Worm (Caenorhabditis elegans) whole organism, L2 larva: ENCODE results near the gene F56D5.2.

Experiments
- C34F6.9 ChIP-seq: fragments of 150-350 bp; optimal IDR thresholded peaks from 2 replicates; lab custom pipeline; 2014; ENCODE audit warnings: missing biosample characterization, missing genetic modification characterization
- F13H6.1 ChIP-seq: sonication (generic microtip); optimal IDR thresholded peaks from 2 replicates; lab custom pipeline; 2016; ENCODE audit warnings: missing genetic modification characterization, missing compliant biosample characterization
- R02D3.7 ChIP-seq: fragments of 150-350 bp; optimal IDR thresholded peaks from 2 replicates; lab custom pipeline; 2014; ENCODE audit warnings: missing biosample characterization, missing genetic modification characterization
- Y55F3AM.14 ChIP-seq: fragments of 200-800 bp; sonication (Bioruptor generic); optimal IDR thresholded peaks from 2 replicates; lab custom pipeline; 2018; ENCODE audit warnings: mild to moderate bottlenecking, missing genetic modification characterization, missing compliant biosample characterization
- ZK546.5 ChIP-seq: sonication (generic microtip); optimal IDR thresholded peaks from 2 replicates; lab custom pipeline; 2017; ENCODE audit warnings: missing biosample characterization, missing genetic modification characterization
- alr-1 ChIP-seq: fragments of 150-350 bp; optimal IDR thresholded peaks from 2 replicates; lab custom pipeline; 2014; ENCODE audit warnings: missing biosample characterization, missing genetic modification characterization
- aly-2 ChIP-seq: fragments of 150-350 bp; optimal IDR thresholded peaks from 2 replicates; lab custom pipeline; 2014; ENCODE audit warnings: missing biosample characterization, missing genetic modification characterization
- ama-1 ChIP-seq: fragments of 150-350 bp; optimal IDR thresholded peaks from 2 replicates; lab custom pipeline; 2018; ENCODE audit warnings: inconsistent platforms
- blmp-1 ChIP-seq: sonication (generic microtip); optimal IDR thresholded peaks from 2 replicates; lab custom pipeline; 2017; ENCODE audit warnings: missing genetic modification characterization, mild to moderate bottlenecking, missing compliant biosample characterization, antibody characterized with exemption, moderate library complexity; ENCODE audit not compliant: insufficient read depth
- ceh-16 ChIP-seq: fragments of 150-350 bp; optimal IDR thresholded peaks from 2 replicates; lab custom pipeline; 2014; ENCODE audit warnings: missing biosample characterization, missing genetic modification characterization
- ceh-82 ChIP-seq: fragments of 150-350 bp; optimal IDR thresholded peaks from 2 replicates; lab custom pipeline; 2014; ENCODE audit warnings: missing biosample characterization, missing genetic modification characterization
- crh-2 ChIP-seq: sonication (generic microtip); optimal IDR thresholded peaks from 2 replicates; lab custom pipeline; 2017; ENCODE audit warnings: missing biosample characterization, missing genetic modification characterization
- dmd-4 ChIP-seq: sonication (generic microtip); optimal IDR thresholded peaks from 2 replicates; lab custom pipeline; 2017; ENCODE audit warnings: missing biosample characterization, missing genetic modification characterization
- egl-27 ChIP-seq: sonication (generic microtip); optimal IDR thresholded peaks from 3 replicates; lab custom pipeline; 2017; ENCODE audit warnings: missing biosample characterization, missing genetic modification reagents, missing genetic modification characterization
- elt-1 ChIP-seq: fragments of 150-350 bp; optimal IDR thresholded peaks from 2 replicates; lab custom pipeline; 2014; ENCODE audit warnings: missing biosample characterization, missing genetic modification characterization
- elt-3 ChIP-seq: sonication (generic microtip); optimal IDR thresholded peaks from 2 replicates; lab custom pipeline; 2017; ENCODE audit warnings: missing biosample characterization, missing genetic modification characterization
- fos-1 ChIP-seq: fragments of 150-350 bp; optimal IDR thresholded peaks from 2 replicates; lab custom pipeline; 2014; ENCODE audit warnings: missing biosample characterization, missing genetic modification characterization
- gmeb-1 ChIP-seq: fragments of 150-350 bp; optimal IDR thresholded peaks from 2 replicates; lab custom pipeline; 2014; ENCODE audit warnings: missing biosample characterization, missing genetic modification characterization
- lin-11 ChIP-seq: fragments of 150-350 bp; sonication (generic microtip); optimal IDR thresholded peaks from 2 replicates; lab custom pipeline; 2014; ENCODE audit warnings: missing biosample characterization, missing genetic modification characterization, inconsistent platforms, mixed read lengths
- lin-13 ChIP-seq: fragments of 150-350 bp; optimal IDR thresholded peaks from 2 replicates; lab custom pipeline; 2014; ENCODE audit warnings: missing biosample characterization, missing genetic modification reagents, missing genetic modification characterization
- lin-39 ChIP-seq: fragments of 150-350 bp; optimal IDR thresholded peaks from 2 replicates; lab custom pipeline; 2014; ENCODE audit warnings: missing biosample characterization, missing genetic modification reagents, missing genetic modification characterization
- lsy-2 ChIP-seq, 2 experiments: fragments of 150-350 bp in 1 of 2; sonication (generic microtip) in 1 of 2; optimal IDR thresholded peaks; 2 replicates each; lab custom pipeline; 2014 to 2017; ENCODE audit warnings: missing biosample characterization in 2 of 2, missing genetic modification characterization in 2 of 2
- mab-5 ChIP-seq: fragments of 150-350 bp; optimal IDR thresholded peaks from 2 replicates; lab custom pipeline; 2014; ENCODE audit warnings: missing biosample characterization, missing genetic modification characterization
- mbf-1 ChIP-seq: sonication (generic microtip); optimal IDR thresholded peaks from 2 replicates; lab custom pipeline; 2017; ENCODE audit warnings: missing biosample characterization, missing genetic modification characterization
- mdl-1 ChIP-seq, 2 experiments: fragments of 150-350 bp in 1 of 2; sonication (generic microtip) in 1 of 2; optimal IDR thresholded peaks; 2 replicates each; lab custom pipeline; 2017; ENCODE audit warnings: missing biosample characterization in 2 of 2, missing genetic modification characterization in 2 of 2
- nhr-10 ChIP-seq: sonication (generic microtip); optimal IDR thresholded peaks from 2 replicates; lab custom pipeline; 2017; ENCODE audit warnings: missing biosample characterization, missing genetic modification characterization
- nhr-11 ChIP-seq: fragments of 150-350 bp; optimal IDR thresholded peaks from 2 replicates; lab custom pipeline; 2014; ENCODE audit warnings: missing biosample characterization, missing genetic modification characterization
- nhr-12 ChIP-seq: fragments of 150-350 bp; optimal IDR thresholded peaks from 2 replicates; lab custom pipeline; 2014; ENCODE audit warnings: missing biosample characterization, missing genetic modification characterization
- nhr-129 ChIP-seq: fragments of 150-350 bp; optimal IDR thresholded peaks from 2 replicates; lab custom pipeline; 2014; ENCODE audit warnings: missing biosample characterization, missing genetic modification characterization
- nhr-21 ChIP-seq: fragments of 150-350 bp; optimal IDR thresholded peaks from 2 replicates; lab custom pipeline; 2014; ENCODE audit warnings: missing biosample characterization, missing genetic modification characterization
- nhr-23 ChIP-seq: fragments of 150-350 bp; optimal IDR thresholded peaks from 2 replicates; lab custom pipeline; 2014; ENCODE audit warnings: missing biosample characterization, missing genetic modification reagents, missing genetic modification characterization
- nhr-237 ChIP-seq: fragments of 150-350 bp; optimal IDR thresholded peaks from 2 replicates; lab custom pipeline; 2014; ENCODE audit warnings: missing biosample characterization, missing genetic modification characterization
- nhr-25 ChIP-seq: fragments of 150-350 bp; sonication (generic microtip); optimal IDR thresholded peaks from 3 replicates; lab custom pipeline; 2014; ENCODE audit warnings: missing biosample characterization, missing genetic modification characterization
- nhr-6 ChIP-seq: fragments of 150-350 bp; optimal IDR thresholded peaks from 2 replicates; lab custom pipeline; 2014; ENCODE audit warnings: missing biosample characterization, missing genetic modification characterization
- nhr-77 ChIP-seq: fragments of 150-350 bp; optimal IDR thresholded peaks from 2 replicates; lab custom pipeline; 2014; ENCODE audit warnings: missing biosample characterization, missing genetic modification characterization
- peb-1 ChIP-seq: fragments of 150-350 bp; optimal IDR thresholded peaks from 2 replicates; lab custom pipeline; 2014; ENCODE audit warnings: missing biosample characterization, missing genetic modification characterization
- sem-4 ChIP-seq: fragments of 150-350 bp; optimal IDR thresholded peaks from 2 replicates; lab custom pipeline; 2014; ENCODE audit warnings: missing biosample characterization, missing genetic modification reagents, missing genetic modification characterization
- skn-1 ChIP-seq: sonication (generic microtip); optimal IDR thresholded peaks from 2 replicates; lab custom pipeline; 2017; ENCODE audit warnings: missing biosample characterization, missing genetic modification characterization
- sma-3 ChIP-seq: sonication (generic microtip); optimal IDR thresholded peaks from 2 replicates; lab custom pipeline; 2016; ENCODE audit warnings: missing genetic modification reagents, missing genetic modification characterization, missing compliant biosample characterization
- sma-9 ChIP-seq, 2 experiments: fragments of 150-350 bp in 1 of 2; sonication (generic microtip) in 1 of 2; optimal IDR thresholded peaks; 2 replicates each; lab custom pipeline; 2014 to 2016; ENCODE audit warnings: missing genetic modification characterization in 2 of 2, mild to moderate bottlenecking in 1 of 2, missing biosample characterization in 1 of 2, missing compliant biosample characterization in 1 of 2, missing genetic modification reagents in 1 of 2, moderate library complexity in 1 of 2
- snpc-4 ChIP-seq: fragments of 150-350 bp; optimal IDR thresholded peaks from 2 replicates; lab custom pipeline; 2014; ENCODE audit warnings: missing biosample characterization, missing genetic modification characterization
- unc-39 ChIP-seq: fragments of 150-350 bp; optimal IDR thresholded peaks from 2 replicates; lab custom pipeline; 2014; ENCODE audit warnings: missing biosample characterization, missing genetic modification characterization
- unc-55 ChIP-seq: fragments of 150-350 bp; sonication (generic microtip); optimal IDR thresholded peaks from 3 replicates; lab custom pipeline; 2014; ENCODE audit warnings: missing biosample characterization, missing genetic modification reagents, missing genetic modification characterization
- unc-62 ChIP-seq: fragments of 150-350 bp; optimal IDR thresholded peaks from 2 replicates; lab custom pipeline; 2014; ENCODE audit warnings: missing biosample characterization, missing genetic modification reagents, missing genetic modification characterization
- zag-1 ChIP-seq: fragments of 150-350 bp; optimal IDR thresholded peaks from 2 replicates; lab custom pipeline; 2014; ENCODE audit warnings: missing biosample characterization, missing genetic modification characterization
- ztf-1 ChIP-seq: fragments of 200-800 bp; sonication (Bioruptor generic); conservative IDR thresholded peaks from 2 replicates; pipeline ENCODE4 v1.3.6; 2022; ENCODE audit warnings: missing genetic modification characterization, missing compliant biosample characterization
- ztf-11 ChIP-seq: sonication (generic microtip); optimal IDR thresholded peaks from 2 replicates; lab custom pipeline; 2017; ENCODE audit warnings: missing biosample characterization, missing genetic modification characterization
- ztf-4 ChIP-seq: fragments of 150-350 bp; optimal IDR thresholded peaks from 2 replicates; lab custom pipeline; 2014; ENCODE audit warnings: missing biosample characterization, missing genetic modification characterization

The F56D5.2 gene

ce11 chrIV:9386038-9386437, 12.4 kb downstream of the F56D5.2 start, which contains the start of gene daf-15:
Gene daf-15, plus strand, starts transcription at chrIV:9386208.
- TF ChIP-seq ztf-11 (tag; lab: Kevin White, UChicago) (no peak), nhr-6 (tag; lab: Kevin White, UChicago) (no peak), ZK546.5 (tag; lab: Kevin White, UChicago) (no peak), lin-13 (no peak), nhr-10 (tag; lab: Kevin White, UChicago) (no peak), nhr-21 (tag; lab: Kevin White, UChicago) (no peak), fos-1 (peak; percentile 31), mab-5 (tag; lab: Kevin White, UChicago) (no peak), zag-1 (tag; lab: Kevin White, UChicago) (no peak), egl-27 (tag; lab: Kevin White, UChicago) (no peak), nhr-129 (tag; lab: Kevin White, UChicago) (no peak), aly-2 (tag; lab: Kevin White, UChicago) (no peak), R02D3.7 (tag; lab: Kevin White, UChicago) (no peak), skn-1 (tag; lab: Kevin White, UChicago) (no peak), dmd-4 (no peak), ztf-4 (tag; lab: Kevin White, UChicago) (no peak), elt-1 (tag; lab: Kevin White, UChicago) (no peak), mdl-1 (tag; optimal IDR thresholded peaks at IDR 0.05; lab: Kevin White, UChicago) (no peak), nhr-25 (tag; lab: Kevin White, UChicago) (peak; percentile 11), ceh-16 (tag; lab: Kevin White, UChicago) (no peak), lin-11 (tag; lab: Kevin White, UChicago) (no peak), mbf-1 (tag; lab: Kevin White, UChicago) (no peak), ama-1 (no peak), ztf-1 (GFP tag; lab: Robert Waterston, UW) (no peak), elt-3 (tag; lab: Kevin White, UChicago) (no peak), unc-39 (tag; lab: Kevin White, UChicago) (no peak), peb-1 (tag; lab: Kevin White, UChicago) (no peak), lin-39 (tag; lab: Kevin White, UChicago) (no peak), crh-2 (tag; lab: Kevin White, UChicago) (peak; percentile 64), blmp-1 (no peak), unc-55 (GFP tag; lab: Kevin White, UChicago) (peak; percentile 93), C34F6.9 (tag; lab: Kevin White, UChicago) (peak; percentile 64), ceh-82 (tag; lab: Kevin White, UChicago) (no peak), snpc-4 (tag; lab: Kevin White, UChicago) (peak; percentile 47), nhr-11 (tag; lab: Kevin White, UChicago) (no peak), nhr-237 (tag; lab: Kevin White, UChicago) (no peak), alr-1 (tag; lab: Kevin White, UChicago) (no peak), gmeb-1 (tag; lab: Kevin White, UChicago) (peak; percentile 96), F13H6.1 (tag; lab: Kevin White, UChicago) (peak; percentile 26), sma-3 (GFP tag; lab: Kevin White, UChicago) (peak; percentile 56), unc-62 (GFP tag; lab: Kevin White, UChicago) (no peak), nhr-77 (no peak), nhr-12 (no peak), sem-4 (tag; lab: Kevin White, UChicago) (no peak), sma-9 (GFP tag; optimal IDR thresholded peaks at IDR 0.05; lab: Kevin White, UChicago) (peak; percentile 36), sma-9 (tag; optimal IDR thresholded peaks at IDR 0.05; lab: Kevin White, UChicago) (no peak), lsy-2 (tag; optimal IDR thresholded peaks at IDR 0.05; lab: Kevin White, UChicago) (peak; percentile 37 to 76), Y55F3AM.14 (no peak), nhr-23 (tag; lab: Kevin White, UChicago) (no peak)
